Fruit fly (Drosophila melanogaster) Kc167 (cell line): Measurements from ENCODE around the gene Grip163.

ENCODE experiments used
- Myc ChIP-seq: fragments of >200 bp; optimal IDR thresholded peaks from 2 replicates; lab custom pipeline; 2017; ENCODE audit warnings: missing external identifiers
- Sin3A ChIP-seq: fragments of >200 bp; optimal IDR thresholded peaks from 2 replicates; lab custom pipeline; 2018; ENCODE audit warnings: missing external identifiers
- h ChIP-seq: fragments of >200 bp; optimal IDR thresholded peaks from 3 replicates; lab custom pipeline; 2018; ENCODE audit warnings: missing external identifiers
- insv ChIP-seq: fragments of >200 bp; optimal IDR thresholded peaks from 3 replicates; lab custom pipeline; 2018; ENCODE audit warnings: missing external identifiers
- psq ChIP-seq: fragments of >200 bp; optimal IDR thresholded peaks from 2 replicates; lab custom pipeline; 2017; ENCODE audit warnings: missing external identifiers
- ttk ChIP-seq: sonication (Bioruptor generic); optimal IDR thresholded peaks from 2 replicates; lab custom pipeline; 2017; ENCODE audit warnings: missing external identifiers

Gene Grip163

dm6 chr3L:11997959-11998358 is at the start of gene Grip163:
Gene Grip163 (minus strand): TSS chr3L:11998138.
- TF ChIP-seq Sin3A (no peak), h (no peak), psq (lab: Kevin White, UChicago) (no peak), Myc (lab: Kevin White, UChicago) (no peak), ttk (lab: Kevin White, UChicago) (no peak), insv (lab: Kevin White, UChicago) (no peak)

DNA sequence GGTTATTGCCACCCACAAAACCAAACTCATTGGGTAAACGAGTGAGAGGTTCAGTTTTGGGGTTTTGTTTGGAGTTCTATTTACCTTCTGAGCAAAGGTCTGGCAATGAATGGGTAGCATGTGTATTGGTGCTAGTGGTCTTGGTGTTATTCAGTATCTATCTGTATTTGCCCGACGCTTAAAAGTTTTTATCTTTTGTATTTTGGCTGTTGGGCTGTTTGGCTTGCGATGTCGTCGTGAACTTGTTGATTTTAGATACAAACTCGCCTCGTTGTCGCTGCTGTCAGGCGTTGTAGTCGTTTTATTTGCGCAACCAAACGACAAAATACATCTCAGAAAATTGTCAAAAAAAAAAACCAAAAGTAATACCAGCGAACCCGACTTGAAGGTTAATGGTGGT is 47.5 kb upstream of the Grip163 start:
- TF ChIP-seq ttk (lab: Kevin White, UChicago) (no peak), Sin3A (no peak), Myc (lab: Kevin White, UChicago) (no peak), psq (lab: Kevin White, UChicago) (no peak), h (no peak), insv (lab: Kevin White, UChicago) (no peak)

- TF ChIP-seq insv (lab: Kevin White, UChicago) (no peak), Sin3A (no peak), h (no peak), ttk (lab: Kevin White, UChicago) (no peak), psq (lab: Kevin White, UChicago) (no peak)
These were observed 46.3 kb upstream of the Grip163 start, which contains the start of gene CG43638 for dm6 chr3L:12044279-12044678. Gene CG43638 (plus strand): TSS chr3L:12044579.

DNA sequence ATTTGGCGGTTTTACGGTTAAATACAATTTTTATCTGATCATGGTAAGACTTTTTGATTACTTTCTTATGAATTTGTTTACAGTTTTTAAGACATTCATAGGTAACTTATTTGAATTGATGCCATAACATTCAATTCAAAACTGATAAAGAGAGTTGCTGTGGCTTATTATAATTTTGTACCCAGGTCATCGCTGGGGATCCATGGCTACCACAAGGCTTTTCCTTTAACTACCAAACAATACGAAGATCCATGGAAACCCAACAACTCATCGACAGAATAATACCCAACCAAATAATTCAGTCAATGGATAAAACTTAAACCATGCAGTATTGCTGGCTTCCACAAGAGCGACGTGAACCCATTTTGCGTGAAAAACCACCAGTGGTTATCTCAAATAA is 44.1 kb upstream of the Grip163 start, which contains the start of gene CG6793:
CG6793 (plus strand) TSS at position 301 of the 400 bp plus-strand sequence.
- no peak for TF ChIP-seq h
- TF ChIP-seq psq (lab: Kevin White, UChicago), result no peak
- TF ChIP-seq insv (lab: Kevin White, UChicago), result no peak
- TF ChIP-seq ttk (lab: Kevin White, UChicago), result no peak
- TF ChIP-seq Myc (lab: Kevin White, UChicago), result no peak
- TF ChIP-seq Sin3A, result no peak

DNA sequence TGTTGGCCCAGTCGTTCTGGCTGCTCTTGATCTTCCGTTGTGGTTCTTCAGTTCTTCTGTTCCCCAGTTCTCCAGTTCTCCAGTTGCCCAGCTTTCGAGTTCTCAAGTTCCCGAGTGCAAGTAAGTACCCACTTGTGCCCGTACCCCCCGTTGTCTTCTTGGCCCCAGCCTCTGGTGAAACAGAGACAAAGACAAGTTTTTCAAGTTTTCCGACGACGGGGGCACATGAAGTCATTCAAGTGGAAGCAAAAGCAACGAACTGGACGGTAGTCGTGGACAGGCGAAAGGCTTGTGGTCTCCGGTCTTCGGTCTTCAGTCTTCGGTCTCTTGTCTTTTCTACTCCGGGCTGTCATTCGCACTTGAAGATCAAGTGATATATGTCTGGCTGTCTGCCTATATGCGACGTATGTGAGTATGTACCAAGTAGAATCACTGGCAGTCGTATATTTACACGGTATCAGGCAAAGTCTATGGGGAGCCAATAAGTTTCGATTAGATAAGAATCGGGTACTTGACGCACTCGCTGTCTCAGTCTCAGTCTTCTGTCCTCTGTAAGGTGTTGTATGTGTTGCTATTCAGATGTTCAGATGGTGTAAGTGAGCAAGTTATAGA is 42.5 kb upstream of the Grip163 start:
- no peak for TF ChIP-seq insv (lab: Kevin White, UChicago)
- no peak for TF ChIP-seq psq (lab: Kevin White, UChicago)
- TF ChIP-seq Sin3A, result no peak
- no peak for TF ChIP-seq ttk (lab: Kevin White, UChicago)
- TF ChIP-seq Myc (lab: Kevin White, UChicago), result no peak
- TF ChIP-seq h, result no peak

DNA sequence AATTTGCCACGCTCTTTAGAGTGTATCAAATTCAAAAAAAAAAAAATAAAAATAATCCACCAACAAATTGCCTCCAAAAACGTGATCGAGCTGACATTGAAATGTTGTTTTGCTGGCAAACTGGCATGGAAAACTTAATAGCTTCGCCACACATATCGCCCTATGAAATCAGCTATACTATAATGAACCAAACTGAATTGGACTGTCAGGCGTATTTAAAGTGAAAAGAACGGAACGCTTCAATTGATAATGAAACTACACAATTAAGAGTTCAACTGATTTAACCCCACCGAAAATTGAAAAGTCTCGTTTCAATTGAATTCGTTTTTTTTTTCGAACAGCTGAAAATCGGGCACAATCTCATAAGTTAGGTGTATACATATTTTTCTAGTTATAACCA is 41.1 kb upstream of the Grip163 start:
- TF ChIP-seq psq (lab: Kevin White, UChicago) (no peak), Myc (lab: Kevin White, UChicago) (no peak), insv (lab: Kevin White, UChicago) (no peak), Sin3A (no peak), ttk (lab: Kevin White, UChicago) (no peak), h (no peak)

- TF ChIP-seq Sin3A, result no peak
- no peak for TF ChIP-seq psq (lab: Kevin White, UChicago)
- no peak for TF ChIP-seq insv (lab: Kevin White, UChicago)
- no peak for TF ChIP-seq ttk (lab: Kevin White, UChicago)
- no peak for TF ChIP-seq h
- no peak for TF ChIP-seq Myc (lab: Kevin White, UChicago)
These were observed 39.7 kb upstream of the Grip163 start for dm6 chr3L:12037449-12038163.

DNA sequence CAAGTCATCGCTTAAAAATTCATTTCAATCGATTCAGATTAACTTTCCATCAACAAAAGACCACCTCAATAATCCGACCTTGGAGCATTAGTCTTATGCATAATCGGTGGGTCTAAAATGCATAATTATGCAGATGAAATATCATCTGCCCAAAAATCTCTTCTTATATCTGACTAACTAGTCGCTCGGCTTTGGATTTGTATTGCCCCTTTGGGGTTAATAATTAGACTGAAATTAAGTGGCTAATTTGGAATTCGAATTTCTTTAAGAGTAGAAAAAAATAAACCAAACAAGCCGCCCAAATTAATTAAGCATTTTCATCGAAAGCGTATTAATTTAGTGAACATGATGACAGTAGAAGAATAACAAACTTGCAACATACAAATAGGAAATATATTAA is 38.7 kb upstream of the Grip163 start:
- TF ChIP-seq insv (lab: Kevin White, UChicago) (no peak), ttk (lab: Kevin White, UChicago) (no peak), h (no peak), Sin3A (no peak), Myc (lab: Kevin White, UChicago) (no peak), psq (lab: Kevin White, UChicago) (no peak)

DNA sequence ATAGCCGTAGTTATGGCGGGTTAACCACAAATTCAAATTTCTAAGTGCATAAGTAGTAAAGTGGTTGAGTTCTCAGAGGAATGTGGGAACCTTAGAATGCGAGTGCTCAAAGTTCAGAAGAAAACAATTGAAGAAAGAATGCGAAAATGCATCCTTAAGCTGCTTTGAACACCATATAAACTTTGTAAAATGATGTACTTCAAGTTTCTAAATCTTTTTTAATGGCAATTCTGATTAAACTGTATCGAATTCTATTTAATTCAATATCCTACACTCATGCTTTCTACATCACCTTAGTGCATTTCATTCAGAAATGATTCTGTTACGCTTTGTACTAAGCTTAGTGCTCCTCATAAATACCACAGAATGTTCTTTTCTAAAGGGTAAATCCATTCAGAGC is 34.3 kb upstream of the Grip163 start, which contains the start of gene CG43993:
CG43993 (plus strand) TSS at position 301 of the 400 bp plus-strand sequence.
- TF ChIP-seq h, result no peak
- no peak for TF ChIP-seq Myc (lab: Kevin White, UChicago)
- no peak for TF ChIP-seq Sin3A
- TF ChIP-seq insv (lab: Kevin White, UChicago), result no peak
- TF ChIP-seq psq (lab: Kevin White, UChicago), result no peak
- no peak for TF ChIP-seq ttk (lab: Kevin White, UChicago)

DNA sequence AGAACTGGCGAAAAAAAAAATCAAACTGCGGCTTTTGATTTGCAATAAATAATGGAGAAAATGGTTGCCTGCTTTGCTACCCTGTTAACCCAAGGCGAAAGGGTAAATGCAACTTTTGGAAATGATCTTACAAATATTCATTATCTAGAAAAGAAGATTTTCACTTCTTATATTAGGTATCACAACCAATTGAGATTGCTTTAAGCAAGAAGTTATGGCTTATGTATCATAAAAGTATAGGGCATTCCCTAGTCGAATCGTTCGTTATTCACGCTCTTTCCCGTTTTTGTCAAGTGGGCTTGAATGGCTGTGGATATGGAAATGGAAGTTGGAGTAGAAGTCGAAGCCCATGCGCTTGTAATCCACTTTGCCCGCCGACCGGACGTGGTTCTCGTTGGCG is 32.6 kb upstream of the Grip163 start:
- no peak for TF ChIP-seq Sin3A
- no peak for TF ChIP-seq insv (lab: Kevin White, UChicago)
- no peak for TF ChIP-seq psq (lab: Kevin White, UChicago)
- no peak for TF ChIP-seq ttk (lab: Kevin White, UChicago)
- no peak for TF ChIP-seq h
- TF ChIP-seq Myc (lab: Kevin White, UChicago), result no peak

DNA sequence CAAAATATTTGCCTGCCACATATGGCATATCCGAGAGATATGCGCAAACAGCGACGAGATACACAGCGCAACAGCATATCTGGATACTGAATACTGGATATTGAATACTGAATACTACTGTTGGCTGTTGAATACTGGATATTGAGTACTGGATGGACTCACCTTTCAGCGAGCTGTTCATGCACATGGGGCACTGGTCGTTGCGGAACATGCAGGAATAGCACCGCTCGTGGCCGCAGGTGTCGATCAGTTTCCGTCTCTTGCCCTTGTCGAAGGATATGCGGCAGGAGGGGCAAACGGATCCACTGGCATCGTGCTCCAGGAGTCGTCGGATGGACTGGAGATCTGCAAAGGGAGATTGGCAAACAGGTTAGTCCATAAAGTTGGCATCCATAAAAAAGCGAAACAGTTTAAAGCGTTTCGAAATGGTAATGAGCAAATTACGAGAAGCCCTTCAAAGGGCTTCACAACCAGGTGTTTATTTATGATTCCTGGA is 30.6 kb upstream of the Grip163 start:
- TF ChIP-seq Myc (lab: Kevin White, UChicago) (no peak), h (no peak), psq (lab: Kevin White, UChicago) (no peak), ttk (lab: Kevin White, UChicago) (no peak), insv (lab: Kevin White, UChicago) (no peak), Sin3A (no peak)

dm6 chr3L:12027929-12028328 is 30.0 kb upstream of the Grip163 start:
- TF ChIP-seq insv (lab: Kevin White, UChicago) (no peak), Myc (lab: Kevin White, UChicago) (no peak), psq (lab: Kevin White, UChicago) (no peak), ttk (lab: Kevin White, UChicago) (no peak), h (no peak), Sin3A (no peak)
